Worm (Caenorhabditis elegans): ENCODE measurements around the gene wht-1.

DNA sequence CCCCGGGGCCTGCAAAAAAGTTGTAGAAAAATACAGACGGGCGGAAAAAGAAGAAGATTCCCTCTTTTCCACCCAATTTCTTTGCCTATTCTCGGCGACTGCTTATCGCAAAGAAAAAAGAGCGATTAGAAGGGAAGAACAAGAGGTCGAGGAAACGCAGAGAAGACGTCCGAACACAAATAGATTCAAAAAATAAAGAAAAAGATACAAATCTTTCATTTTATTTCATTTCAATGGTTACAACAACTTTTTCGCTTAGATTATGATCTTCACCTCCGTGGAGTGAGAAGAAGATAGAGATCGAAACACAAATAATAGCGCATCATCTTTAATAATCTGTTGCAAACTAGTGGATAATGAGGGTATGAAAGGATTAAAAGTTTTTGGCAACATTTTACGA is 44.5 kb upstream of the wht-1 start:
- no peak for TF ChIP-seq ceh-62 (tag; optimal IDR thresholded peaks at IDR 0.05)
- no peak for TF ChIP-seq lin-15B (tag; optimal IDR thresholded peaks at IDR 0.05)
- TF ChIP-seq ceh-82 (tag; optimal IDR thresholded peaks at IDR 0.05): no peak
- TF ChIP-seq daf-12 (tag; optimal IDR thresholded peaks at IDR 0.05): no peak
- no peak for TF ChIP-seq lin-38 (GFP tag; IDR thresholded peaks at IDR 0.05)
- no peak for TF ChIP-seq lsy-2 (tag; optimal IDR thresholded peaks at IDR 0.05)
- no peak for TF ChIP-seq ZK337.2 (GFP tag; IDR thresholded peaks at IDR 0.05)
- no peak for TF ChIP-seq ZK546.5 (tag; optimal IDR thresholded peaks at IDR 0.05)
- no peak for TF ChIP-seq jun-1 (tag; optimal IDR thresholded peaks at IDR 0.05)
